Worm (Caenorhabditis elegans): ENCODE results near the gene gon-4.

gon-4 gene

ce11 chrIV:10242458-10243123 is 45.0 kb downstream of the gon-4 start (continued):
- TF ChIP-seq dox-1 (GFP tag; IDR thresholded peaks at IDR 0.05) (peak; percentile 62; the same call in 1 of the 2 replicates), Y67H2A.10 (GFP tag; conservative IDR thresholded peaks at IDR 0.05) (no peak)

ce11 chrIV:10243276-10243675 is 45.7 kb downstream of the gon-4 start, which contains the start of gene tkt-1:
tkt-1 (plus strand) TSS chrIV:10243612.
- no peak for TF ChIP-seq ceh-91 (GFP tag; IDR thresholded peaks at IDR 0.05)
- no peak for TF ChIP-seq F37B4.10 (GFP tag; IDR thresholded peaks at IDR 0.05)
- TF ChIP-seq cebp-1 (GFP tag; IDR thresholded peaks at IDR 0.05): no peak
- peak; percentile 4 for TF ChIP-seq cebp-1 (tag; optimal IDR thresholded peaks at IDR 0.05)
- no peak for TF ChIP-seq unc-130 (GFP tag; optimal IDR thresholded peaks at IDR 0.05)
- no peak for TF ChIP-seq sdz-38 (tag; optimal IDR thresholded peaks at IDR 0.05)
- TF ChIP-seq akir-1 (GFP tag; optimal IDR thresholded peaks at IDR 0.05): no peak
- no peak for TF ChIP-seq zim-3 (tag; optimal IDR thresholded peaks at IDR 0.05)
- TF ChIP-seq D2030.7 (GFP tag; IDR thresholded peaks at IDR 0.05): no peak
- TF ChIP-seq lin-35 (GFP tag; optimal IDR thresholded peaks at IDR 0.05): no peak
- peak; percentile 10 for TF ChIP-seq tbp1 (GFP tag; optimal IDR thresholded peaks at IDR 0.05)
- no peak for TF ChIP-seq F57A8.1 (GFP tag; optimal IDR thresholded peaks at IDR 0.05)
- TF ChIP-seq ekl-4 (GFP tag; IDR thresholded peaks at IDR 0.05): 0 out of 2 replicates have a peak, but pooled peaks have one; percentile 40
- peak; percentile 26 for TF ChIP-seq ets-4 (GFP tag; optimal IDR thresholded peaks at IDR 0.05)
- TF ChIP-seq Y95B8A.8 (GFP tag; IDR thresholded peaks at IDR 0.05): no peak
- peak; percentile 74 for TF ChIP-seq hsf-1 (GFP tag; IDR thresholded peaks at IDR 0.05)
- TF ChIP-seq sea-2 (GFP tag; IDR thresholded peaks at IDR 0.05): no peak
- TF ChIP-seq lsy-27 (tag; optimal IDR thresholded peaks at IDR 0.05; ENCODE audit: borderline replicate concordance, insufficient read depth): no peak
- no peak for TF ChIP-seq ceh-100 (GFP tag; IDR thresholded peaks at IDR 0.05)
- no peak for TF ChIP-seq zfh-2 (GFP tag; conservative IDR thresholded peaks at IDR 0.05)
- TF ChIP-seq bed-2 (GFP tag; IDR thresholded peaks at IDR 0.05): no peak
- no peak for TF ChIP-seq nfyb-1 (GFP tag; IDR thresholded peaks at IDR 0.05)
- TF ChIP-seq pha-4 (tag; optimal IDR thresholded peaks at IDR 0.05): no peak
- no peak for TF ChIP-seq ztf-22 (GFP tag; optimal IDR thresholded peaks at IDR 0.05)
- peak; percentile 74 for TF ChIP-seq nhr-80 (tag; optimal IDR thresholded peaks at IDR 0.05)

- TF ChIP-seq lin-54 (GFP tag; optimal IDR thresholded peaks at IDR 0.05): peak; percentile 30
- TF ChIP-seq nhr-90 (tag; optimal IDR thresholded peaks at IDR 0.05): peak; percentile 8
- TF ChIP-seq ceh-91 (GFP tag; IDR thresholded peaks at IDR 0.05): peak; percentile 69; the same call in 1 of the 2 replicates
- TF ChIP-seq D2030.7 (GFP tag; IDR thresholded peaks at IDR 0.05): peak; percentile 43
- peak; percentile 23 for TF ChIP-seq die-1 (tag; optimal IDR thresholded peaks at IDR 0.05)
- TF ChIP-seq F10E7.11 (tag; optimal IDR thresholded peaks at IDR 0.05): peak; percentile 18
- TF ChIP-seq B0336.3 (GFP tag; IDR thresholded peaks at IDR 0.05): peak; percentile 86
- TF ChIP-seq ceh-58 (GFP tag; IDR thresholded peaks at IDR 0.05): 0 out of 2 replicates have a peak, but pooled peaks have one; percentile 71
- no peak for TF ChIP-seq him-1 (tag; optimal IDR thresholded peaks at IDR 0.05)
- TF ChIP-seq rec-8 (tag; optimal IDR thresholded peaks at IDR 0.05): peak in 1 of 2 experiments; percentile 31
- 0 out of 2 replicates have a peak, but pooled peaks have one; percentile 23 for TF ChIP-seq ceh-40 (GFP tag; IDR thresholded peaks at IDR 0.05)
- no peak for TF ChIP-seq snpc-4 (GFP tag; optimal IDR thresholded peaks at IDR 0.05)
- TF ChIP-seq snpc-4 (tag; optimal IDR thresholded peaks at IDR 0.05): peak in 2 of 4 experiments; percentile 19 to 39
- peak; percentile 19 for TF ChIP-seq ama-1 (optimal IDR thresholded peaks at IDR 0.05)
- TF ChIP-seq ama-1 (GFP tag; optimal IDR thresholded peaks at IDR 0.05): no peak
- TF ChIP-seq ztf-22 (GFP tag; optimal IDR thresholded peaks at IDR 0.05): peak; percentile 17
- TF ChIP-seq akir-1 (GFP tag; optimal IDR thresholded peaks at IDR 0.05): no peak
- TF ChIP-seq C17E4.6 (GFP tag; IDR thresholded peaks at IDR 0.05): peak; percentile 37; the same call in 1 of the 2 replicates
- peak; percentile 3 for TF ChIP-seq attf-5 (GFP tag; optimal IDR thresholded peaks at IDR 0.05)
- TF ChIP-seq tbp1 (GFP tag; optimal IDR thresholded peaks at IDR 0.05): peak; percentile 1
- TF ChIP-seq ztf-26 (tag; optimal IDR thresholded peaks at IDR 0.05): peak; percentile 7
- no peak for TF ChIP-seq nhr-120 (GFP tag; IDR thresholded peaks at IDR 0.05)
- TF ChIP-seq tbx-9 (tag; optimal IDR thresholded peaks at IDR 0.05; ENCODE audit: borderline replicate concordance): no peak
These were observed 48.1 kb downstream of the gon-4 start, which contains the start of gene F01G10.10 for ce11 chrIV:10245666-10246210. F01G10.10 (plus strand) TSS chrIV:10246160.

Data from whole organism, young adult.